Worm (Caenorhabditis elegans): ENCODE measurements around the gene Y113G7C.1.
"Not testable (repeated sequence)": the region's sequence is repeated elsewhere in the genome, so short reads cannot be mapped to it uniquely, and the experiment has no call there.

ce11 chrV:20303288-20303687 lies 14.3 kb upstream of the Y113G7C.1 start, which contains the start of gene ZC15.3:
- not testable (repeated sequence) for TF ChIP-seq ama-1 (optimal IDR thresholded peaks at IDR 0.05); hmg-4 (GFP tag; optimal IDR thresholded peaks at IDR 0.05); scrt-1 (GFP tag; IDR thresholded peaks at IDR 0.05); pes-1 (GFP tag; IDR thresholded peaks at IDR 0.05); ceh-13 (GFP tag; optimal IDR thresholded peaks at IDR 0.05); tra-4 (tag; optimal IDR thresholded peaks at IDR 0.05); tbx-11 (GFP tag; IDR thresholded peaks at IDR 0.05); flt-1 (GFP tag; IDR thresholded peaks at IDR 0.05); tbx-37 (GFP tag; conservative IDR thresholded peaks at IDR 0.05); ets-7 (tag; optimal IDR thresholded peaks at IDR 0.05); hmbx-1 (tag; optimal IDR thresholded peaks at IDR 0.05); F13C5.2 (tag; optimal IDR thresholded peaks at IDR 0.05); hnd-1 (tag; optimal IDR thresholded peaks at IDR 0.05); sea-1 (GFP tag; conservative IDR thresholded peaks at IDR 0.05)

Data from whole organism, early embryonic.